Fruit fly (Drosophila melanogaster) whole organism, pupa: ENCODE data around the gene mRpL14.

Experiments used
- CG10348 ChIP-seq: fragments of 200-800 bp; sonication (Bioruptor generic); IDR thresholded peaks from 2 replicates; pipeline ENCODE4 v1.3.6; 2022; ENCODE audit warnings: missing biosample characterization, missing genetic modification characterization
- CG12605 ChIP-seq: fragments of 200-800 bp; sonication (Bioruptor generic); IDR thresholded peaks from 2 replicates; pipeline ENCODE4 v1.3.6; 2022; ENCODE audit warnings: missing biosample characterization, missing genetic modification characterization
- CG13204 ChIP-seq: fragments of 200-800 bp; sonication (Bioruptor generic); optimal IDR thresholded peaks from 2 replicates; lab custom pipeline; 2018; ENCODE audit warnings: missing biosample characterization, mild to moderate bottlenecking, missing genetic modification characterization, moderate library complexity
- CG14655 ChIP-seq: fragments of 200-800 bp; sonication (Bioruptor generic); optimal IDR thresholded peaks from 3 replicates; lab custom pipeline; 2017; ENCODE audit warnings: mild to moderate bottlenecking, missing biosample characterization, missing genetic modification reagents, missing genetic modification characterization
- CG15710 ChIP-seq: fragments of 200-800 bp; sonication (Bioruptor generic); optimal IDR thresholded peaks from 2 replicates; lab custom pipeline; 2018; ENCODE audit warnings: missing biosample characterization, mild to moderate bottlenecking, missing genetic modification characterization, moderate library complexity
- CG17806 ChIP-seq: fragments of 200-800 bp; sonication (Bioruptor generic); optimal IDR thresholded peaks from 2 replicates; lab custom pipeline; 2018; ENCODE audit warnings: missing biosample characterization, mild to moderate bottlenecking, missing genetic modification characterization, moderate library complexity
- CG32121 ChIP-seq: fragments of 200-800 bp; sonication (Bioruptor generic); IDR thresholded peaks from 2 replicates; pipeline ENCODE4 v1.3.6; 2022; ENCODE audit warnings: missing biosample characterization, missing genetic modification characterization
- CG34367 ChIP-seq: fragments of 200-800 bp; sonication (Bioruptor generic); optimal IDR thresholded peaks from 2 replicates; lab custom pipeline; 2018; ENCODE audit warnings: missing biosample characterization, mild to moderate bottlenecking, missing genetic modification characterization
- CG4496 ChIP-seq: fragments of 200-800 bp; sonication (Bioruptor generic); IDR thresholded peaks from 3 replicates; pipeline ENCODE4 v1.3.6; 2022; ENCODE audit warnings: missing biosample characterization, missing genetic modification characterization
- CG8159 ChIP-seq: fragments of 200-800 bp; sonication (Bioruptor generic); optimal IDR thresholded peaks from 3 replicates; lab custom pipeline; 2018; ENCODE audit warnings: missing biosample characterization, mild to moderate bottlenecking, missing genetic modification characterization, moderate library complexity
- CG8301 ChIP-seq: fragments of 200-800 bp; sonication (Bioruptor generic); optimal IDR thresholded peaks from 2 replicates; lab custom pipeline; 2018; ENCODE audit warnings: missing biosample characterization, mild to moderate bottlenecking, missing genetic modification characterization
- CG9948 ChIP-seq: fragments of 200-800 bp; sonication (Bioruptor generic); optimal IDR thresholded peaks from 2 replicates; lab custom pipeline; 2018; ENCODE audit warnings: missing biosample characterization, mild to moderate bottlenecking, missing genetic modification characterization, moderate library complexity
- D1 ChIP-seq: fragments of 200-800 bp; sonication (Bioruptor generic); optimal IDR thresholded peaks from 2 replicates; lab custom pipeline; 2018; ENCODE audit warnings: missing biosample characterization, mild to moderate bottlenecking, missing genetic modification characterization, moderate library complexity
- EcR ChIP-seq: fragments of 200-800 bp; sonication (Bioruptor generic); optimal IDR thresholded peaks from 3 replicates; lab custom pipeline; 2019; ENCODE audit warnings: missing biosample characterization, missing genetic modification characterization, mild to moderate bottlenecking, moderate library complexity, missing genetic modification reagents
- Ets98B ChIP-seq: fragments of 200-800 bp; sonication (Bioruptor generic); IDR thresholded peaks from 2 replicates; pipeline ENCODE4 v1.3.6; 2022; ENCODE audit warnings: missing biosample characterization, missing genetic modification characterization
- Pif1A ChIP-seq: fragments of 200-800 bp; sonication (Bioruptor generic); optimal IDR thresholded peaks from 3 replicates; lab custom pipeline; 2016; ENCODE audit warnings: missing biosample characterization, missing genetic modification characterization
- Pif1B ChIP-seq: fragments of 200-800 bp; sonication (Bioruptor generic); optimal IDR thresholded peaks from 3 replicates; lab custom pipeline; 2016; ENCODE audit warnings: missing biosample characterization, missing genetic modification characterization
- Snoo ChIP-seq: fragments of 200-800 bp; sonication (Bioruptor generic); optimal IDR thresholded peaks from 3 replicates; lab custom pipeline; 2017; ENCODE audit warnings: missing biosample characterization, mild to moderate bottlenecking, missing genetic modification characterization, inconsistent platforms
- fd96Ca ChIP-seq: fragments of 200-800 bp; sonication (Bioruptor generic); IDR thresholded peaks from 3 replicates; pipeline ENCODE4 v1.3.6; 2022; ENCODE audit warnings: missing biosample characterization, missing genetic modification characterization
- gl ChIP-seq: fragments of 200-800 bp; sonication (Bioruptor generic); optimal IDR thresholded peaks from 2 replicates; lab custom pipeline; 2018; ENCODE audit warnings: missing biosample characterization, mild to moderate bottlenecking, missing genetic modification characterization
- rn ChIP-seq: fragments of 200-800 bp; sonication (Bioruptor generic); IDR thresholded peaks from 2 replicates; pipeline ENCODE4 v1.3.6; 2022; ENCODE audit warnings: missing biosample characterization, missing genetic modification characterization

The mRpL14 gene

dm6 chrX:2363733-2364132, 19.3 kb upstream of the mRpL14 start:
- TF ChIP-seq rn (GFP tag; lab: Robert Waterston, UW) (no peak), CG13204 (GFP tag; lab: Kevin White, UChicago) (no peak), CG10348 (no peak)

- TF ChIP-seq CG32121 (no peak), Snoo (tag; lab: Kevin White, UChicago) (no peak), CG34367 (no peak), CG14655 (GFP tag; lab: Kevin White, UChicago) (no peak), CG4496 (GFP tag; lab: Robert Waterston, UW) (no peak), CG12605 (GFP tag; lab: Robert Waterston, UW) (no peak), CG8301 (tag; lab: Kevin White, UChicago) (no peak)
Measured at dm6 chrX:2362414-2362813, 18.0 kb upstream of the mRpL14 start.

- TF ChIP-seq D1 (tag; lab: Kevin White, UChicago) (no peak), Snoo (tag; lab: Kevin White, UChicago) (peak; percentile 27), CG32121 (no peak), Ets98B (GFP tag; lab: Robert Waterston, UW) (no peak), CG10348 (no peak), CG34367 (no peak), fd96Ca (no peak), Pif1B (GFP tag; lab: Kevin White, UChicago) (no peak)
Measured at dm6 chrX:2360992-2361391, 16.5 kb upstream of the mRpL14 start.

- TF ChIP-seq D1 (tag; lab: Kevin White, UChicago) (peak; percentile 54), CG8159 (peak; percentile 91), EcR (no peak), Ets98B (GFP tag; lab: Robert Waterston, UW) (peak; percentile 96), rn (GFP tag; lab: Robert Waterston, UW) (peak; percentile 92), CG32121 (peak; percentile 96), CG9948 (peak; percentile 89), CG8301 (tag; lab: Kevin White, UChicago) (peak; percentile 95), Snoo (tag; lab: Kevin White, UChicago) (peak; percentile 84), CG14655 (GFP tag; lab: Kevin White, UChicago) (peak; percentile 96), CG34367 (peak; percentile 92), CG12605 (GFP tag; lab: Robert Waterston, UW) (peak; percentile 93), fd96Ca (peak; percentile 98), CG4496 (GFP tag; lab: Robert Waterston, UW) (peak; percentile 97), gl (tag; lab: Kevin White, UChicago) (peak; percentile 87), CG15710 (peak; percentile 93), Pif1A (GFP tag; lab: Kevin White, UChicago) (peak; percentile 94), CG13204 (GFP tag; lab: Kevin White, UChicago) (peak; percentile 88), Pif1B (GFP tag; lab: Kevin White, UChicago) (peak; percentile 94), CG17806 (peak; percentile 90), CG10348 (peak; percentile 81)
Measured at dm6 chrX:2359845-2360244, 15.4 kb upstream of the mRpL14 start.

dm6 chrX:2358195-2358594, 13.7 kb upstream of the mRpL14 start:
- TF ChIP-seq CG17806 (no peak), CG9948 (peak; percentile 39), EcR (no peak), CG15710 (peak; percentile 71), gl (tag; lab: Kevin White, UChicago) (no peak), Snoo (tag; lab: Kevin White, UChicago) (no peak), CG14655 (GFP tag; lab: Kevin White, UChicago) (no peak), CG10348 (no peak), D1 (tag; lab: Kevin White, UChicago) (no peak), rn (GFP tag; lab: Robert Waterston, UW) (no peak), fd96Ca (peak; percentile 84), CG32121 (peak; percentile 37; the same call in 1 of the 2 replicates), CG34367 (no peak), CG8159 (no peak), Ets98B (GFP tag; lab: Robert Waterston, UW) (peak; percentile 64), CG12605 (GFP tag; lab: Robert Waterston, UW) (peak; percentile 46; the same call in 1 of the 2 replicates), CG4496 (GFP tag; lab: Robert Waterston, UW) (peak; percentile 79), CG8301 (tag; lab: Kevin White, UChicago) (no peak), CG13204 (GFP tag; lab: Kevin White, UChicago) (peak; percentile 0), Pif1A (GFP tag; lab: Kevin White, UChicago) (peak; percentile 66), Pif1B (GFP tag; lab: Kevin White, UChicago) (peak; percentile 67)

dm6 chrX:2356441-2356840, 12.0 kb upstream of the mRpL14 start:
- TF ChIP-seq EcR = no peak
- TF ChIP-seq CG32121 = peak; percentile 55; the same call in 1 of the 2 replicates
- peak; percentile 83 for TF ChIP-seq fd96Ca
- peak; percentile 47 for TF ChIP-seq Pif1A (GFP tag; lab: Kevin White, UChicago)
- TF ChIP-seq CG8301 (tag; lab: Kevin White, UChicago) = peak; percentile 42
- peak; percentile 18 for TF ChIP-seq CG15710
- TF ChIP-seq CG4496 (GFP tag; lab: Robert Waterston, UW) = peak; percentile 78
- no peak for TF ChIP-seq CG10348
- TF ChIP-seq CG13204 (GFP tag; lab: Kevin White, UChicago) = no peak
- TF ChIP-seq CG34367 = peak; percentile 7
- TF ChIP-seq D1 (tag; lab: Kevin White, UChicago) = no peak
- peak; percentile 10 for TF ChIP-seq Pif1B (GFP tag; lab: Kevin White, UChicago)
- TF ChIP-seq CG9948 = no peak
- peak; percentile 56 for TF ChIP-seq rn (GFP tag; lab: Robert Waterston, UW)
- TF ChIP-seq Snoo (tag; lab: Kevin White, UChicago) = no peak
- TF ChIP-seq CG8159 = peak; percentile 35
- TF ChIP-seq gl (tag; lab: Kevin White, UChicago) = no peak
- peak; percentile 42 for TF ChIP-seq CG17806
- TF ChIP-seq CG12605 (GFP tag; lab: Robert Waterston, UW) = peak; percentile 31; the same call in 1 of the 2 replicates
- TF ChIP-seq CG14655 (GFP tag; lab: Kevin White, UChicago) = peak; percentile 52
- TF ChIP-seq Ets98B (GFP tag; lab: Robert Waterston, UW) = peak; percentile 74
